Fruit fly (Drosophila melanogaster) whole organism, prepupa: Measurements from ENCODE around the gene Rad60.
A peak's percentile ranks its signal among the peaks of the same experiment; 100 is the strongest.

Experiments used
- Blimp-1 ChIP-seq: fragments of 200-800 bp; sonication (Bioruptor generic); optimal IDR thresholded peaks from 3 replicates; lab custom pipeline; 2017; ENCODE audit warnings: missing biosample characterization, missing genetic modification characterization, mild to moderate bottlenecking, moderate library complexity, missing genetic modification reagents
- CG34406 ChIP-seq: fragments of 200-800 bp; sonication (Bioruptor generic); optimal IDR thresholded peaks from 3 replicates; lab custom pipeline; 2016; ENCODE audit warnings: missing biosample characterization, missing genetic modification characterization
- CG6792 ChIP-seq: fragments of 200-800 bp; sonication (Bioruptor generic); optimal IDR thresholded peaks from 3 replicates; lab custom pipeline; 2016; ENCODE audit warnings: missing biosample characterization, missing genetic modification characterization
- CG8319 ChIP-seq: fragments of 200-800 bp; sonication (Bioruptor generic); optimal IDR thresholded peaks from 3 replicates; lab custom pipeline; 2016; ENCODE audit warnings: missing biosample characterization, missing genetic modification characterization
- Eip75B ChIP-seq: fragments of 200-800 bp; sonication (Bioruptor generic); optimal IDR thresholded peaks from 3 replicates; lab custom pipeline; 2016; ENCODE audit warnings: missing biosample characterization, missing genetic modification characterization
- Gug ChIP-seq: fragments of 200-800 bp; sonication (Bioruptor generic); IDR thresholded peaks from 2 replicates; pipeline ENCODE4 v1.3.6; 2022; ENCODE audit warnings: missing biosample characterization, missing genetic modification characterization
- Hr39 ChIP-seq: fragments of 200-800 bp; sonication (Bioruptor generic); optimal IDR thresholded peaks from 2 replicates; lab custom pipeline; 2016; ENCODE audit warnings: missing biosample characterization, missing genetic modification characterization
- acj6 ChIP-seq: fragments of 200-800 bp; sonication (Bioruptor generic); optimal IDR thresholded peaks from 3 replicates; lab custom pipeline; 2016; ENCODE audit warnings: missing biosample characterization, missing genetic modification characterization
- lz ChIP-seq: fragments of 200-800 bp; sonication (Bioruptor generic); optimal IDR thresholded peaks from 3 replicates; lab custom pipeline; 2016; ENCODE audit warnings: missing biosample characterization, missing genetic modification characterization
- spab ChIP-seq: fragments of 200-800 bp; sonication (Bioruptor generic); optimal IDR thresholded peaks from 2 replicates; lab custom pipeline; 2017; ENCODE audit warnings: missing biosample characterization, mild to moderate bottlenecking, missing genetic modification characterization, missing genetic modification reagents

- TF ChIP-seq Eip75B (GFP tag; lab: Kevin White, UChicago), result no peak
- peak; percentile 0 for TF ChIP-seq CG34406 (GFP tag; lab: Kevin White, UChicago)
- TF ChIP-seq acj6, result no peak
- 0 out of 2 replicates have a peak, but pooled peaks have one; percentile 8 for TF ChIP-seq Gug (GFP tag; lab: Robert Waterston, UW)
- TF ChIP-seq Hr39 (GFP tag; lab: Kevin White, UChicago), result no peak
- TF ChIP-seq spab, result no peak
- TF ChIP-seq CG6792, result no peak
- TF ChIP-seq lz, result no peak
- no peak for TF ChIP-seq Blimp-1 (GFP tag; lab: Kevin White, UChicago)
- TF ChIP-seq CG8319 (GFP tag; lab: Kevin White, UChicago), result no peak
These were observed 24.7 kb downstream of the Rad60 start, which contains the start of gene cnc for dm6 chr3R:23226521-23227039.
